Fruit fly (Drosophila melanogaster): ENCODE results near the gene Setx.

The Setx gene

DNA sequence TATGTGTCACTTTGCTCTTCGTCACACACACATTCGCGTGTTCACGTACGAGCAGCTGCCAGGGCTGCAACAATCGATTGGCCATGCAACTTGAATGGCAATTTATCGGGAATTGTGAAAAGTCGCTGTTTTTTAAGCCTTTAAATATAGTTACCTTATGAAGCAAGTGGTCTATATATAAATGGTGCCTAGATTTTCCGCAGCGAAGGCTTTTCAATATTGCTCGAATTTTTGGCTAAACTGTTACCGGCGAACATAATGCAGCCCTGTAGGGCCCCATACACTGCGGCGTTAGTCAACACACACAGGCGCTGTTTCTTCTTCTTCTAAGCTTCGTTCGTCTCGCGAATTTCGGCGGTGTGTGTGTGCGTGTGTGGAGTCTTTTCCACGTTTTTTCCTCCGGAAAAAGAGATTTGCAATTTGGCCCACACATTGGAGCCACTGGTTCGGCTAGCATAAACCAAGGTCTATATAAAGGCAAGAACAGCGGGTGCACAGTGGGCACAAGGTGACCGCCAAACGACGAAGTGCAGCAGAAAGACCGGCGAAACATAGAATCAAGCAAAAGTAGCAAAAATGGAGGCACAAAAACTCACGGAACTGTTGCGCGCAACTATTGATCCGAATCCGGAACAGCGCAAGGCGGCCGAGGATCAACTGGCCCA lies 21.3 kb downstream of the Setx start, which contains the start of the genes Arp3 and msk (continued):
- TF ChIP-seq dsf (GFP tag; optimal IDR thresholded peaks at IDR 0.05; ENCODE audit: borderline replicate concordance) (no peak), rgr (GFP tag; optimal IDR thresholded peaks at IDR 0.05) (peak; percentile 84), fru (GFP tag; optimal IDR thresholded peaks at IDR 0.05) (no peak), Myc (optimal IDR thresholded peaks at IDR 0.05) (peak; percentile 38), dmrt93B (GFP tag; optimal IDR thresholded peaks at IDR 0.05) (no peak), pan (optimal IDR thresholded peaks at IDR 0.05) (no peak), CG32264 (GFP tag; optimal IDR thresholded peaks at IDR 0.05) (no peak), Rel (GFP tag; optimal IDR thresholded peaks at IDR 0.05) (no peak), Rel (tag; optimal IDR thresholded peaks at IDR 0.05) (peak; percentile 64)

DNA sequence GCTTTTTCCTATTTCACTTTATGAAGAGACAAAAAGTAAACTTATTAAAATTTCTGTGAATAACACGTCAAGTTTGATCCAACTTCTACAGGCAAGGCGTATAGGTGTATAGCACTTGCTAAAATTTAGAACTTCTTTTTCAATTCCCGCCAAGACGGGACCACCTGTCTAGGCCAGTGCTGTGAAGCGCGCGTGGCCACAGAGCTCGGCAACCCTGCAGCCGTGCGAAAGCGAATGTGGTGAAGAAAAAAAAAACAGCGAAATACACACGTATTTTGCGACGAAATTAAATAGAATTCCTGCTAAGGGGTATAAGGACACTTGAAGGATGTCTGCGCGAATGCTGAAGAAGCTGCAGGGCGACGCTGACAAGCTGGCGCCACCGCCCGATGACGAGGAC lies 27.1 kb downstream of the Setx start, which contains the start of gene Nulp1:
Nulp1 (plus strand) TSS at position 198 of the 400 bp plus-strand sequence.
- TF ChIP-seq Dif (GFP tag; optimal IDR thresholded peaks at IDR 0.05; ENCODE audit: partially characterized antibody) (peak; percentile 31), ey (GFP tag; optimal IDR thresholded peaks at IDR 0.05) (peak; percentile 10), Myc (optimal IDR thresholded peaks at IDR 0.05) (peak; percentile 7), rgr (GFP tag; optimal IDR thresholded peaks at IDR 0.05) (peak; percentile 63), lola (GFP tag; optimal IDR thresholded peaks at IDR 0.05) (no peak), foxo (GFP tag; optimal IDR thresholded peaks at IDR 0.05) (peak in 1 of 2 experiments; percentile 54), psq (GFP tag; optimal IDR thresholded peaks at IDR 0.05) (peak; percentile 71), Hr83 (GFP tag; optimal IDR thresholded peaks at IDR 0.05; ENCODE audit: poor library complexity, severe bottlenecking) (peak; percentile 82), jim (GFP tag; optimal IDR thresholded peaks at IDR 0.05) (peak; percentile 51), woc (GFP tag; optimal IDR thresholded peaks at IDR 0.05) (no peak), pan (optimal IDR thresholded peaks at IDR 0.05) (no peak), Rel (GFP tag; optimal IDR thresholded peaks at IDR 0.05) (no peak), Rel (tag; optimal IDR thresholded peaks at IDR 0.05) (peak; percentile 46), Abd-B (GFP tag; optimal IDR thresholded peaks at IDR 0.05) (no peak), dl (GFP tag; optimal IDR thresholded peaks at IDR 0.05; ENCODE audit: insufficient read depth in 1 of 2, partially characterized antibody in 2 of 2) (no peak)

DNA sequence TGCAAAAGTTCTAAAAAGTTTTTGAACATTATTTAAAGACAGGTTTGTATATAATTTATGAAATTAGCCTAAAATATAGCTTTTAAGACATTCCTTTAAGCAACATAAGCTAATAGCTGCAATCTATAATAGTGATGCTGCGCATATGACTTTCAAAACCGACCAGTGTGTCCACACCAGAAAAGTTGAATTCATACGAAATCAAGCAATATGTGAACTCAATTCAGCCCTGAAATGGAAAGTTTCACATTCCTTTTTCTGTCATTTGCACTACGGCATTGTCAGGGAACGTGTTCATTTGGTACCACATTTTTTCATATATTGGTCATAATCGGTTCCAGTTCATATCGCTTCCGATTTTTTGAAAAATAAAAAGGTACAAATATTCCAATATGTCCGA lies 28.4 kb downstream of the Setx start, which contains the start of gene fan:
fan (plus strand) TSS at position 247 of the 400 bp plus-strand sequence.
- TF ChIP-seq usp (GFP tag; optimal IDR thresholded peaks at IDR 0.05), result no peak
- no peak for TF ChIP-seq Jra (GFP tag; optimal IDR thresholded peaks at IDR 0.05)
- TF ChIP-seq psq (GFP tag; optimal IDR thresholded peaks at IDR 0.05), result no peak
- TF ChIP-seq sage (GFP tag; optimal IDR thresholded peaks at IDR 0.05), result no peak
- TF ChIP-seq dmrt93B (GFP tag; optimal IDR thresholded peaks at IDR 0.05), result no peak
- no peak for TF ChIP-seq br (GFP tag; optimal IDR thresholded peaks at IDR 0.05)
- TF ChIP-seq OdsH (GFP tag; optimal IDR thresholded peaks at IDR 0.05), result no peak
- TF ChIP-seq Hr78 (GFP tag; optimal IDR thresholded peaks at IDR 0.05), result no peak
- no peak for TF ChIP-seq CG32264 (GFP tag; optimal IDR thresholded peaks at IDR 0.05)
- TF ChIP-seq rgr (GFP tag; optimal IDR thresholded peaks at IDR 0.05), result no peak

DNA sequence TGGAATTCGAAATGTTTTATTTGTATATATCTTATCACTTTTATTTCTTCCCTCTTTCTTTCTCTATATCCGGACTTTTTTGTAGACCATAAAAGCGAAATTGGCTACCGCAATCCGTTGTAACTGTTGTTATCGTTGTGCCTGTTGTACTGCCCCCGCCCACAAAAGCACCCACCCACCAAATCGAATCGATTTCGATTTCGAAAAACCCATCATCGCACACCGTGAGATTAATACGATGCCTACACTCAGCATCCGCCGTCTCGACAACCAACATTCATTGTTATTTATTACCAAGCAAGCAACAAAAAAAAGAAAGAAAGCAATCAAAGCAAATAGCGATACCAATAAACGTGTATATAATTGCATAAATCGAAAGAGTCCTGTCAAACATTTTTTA lies 29.1 kb downstream of the Setx start:
- TF ChIP-seq woc (GFP tag; optimal IDR thresholded peaks at IDR 0.05) (no peak), foxo (GFP tag; optimal IDR thresholded peaks at IDR 0.05) (no peak), CrebA (GFP tag; optimal IDR thresholded peaks at IDR 0.05; ENCODE audit: borderline replicate concordance) (no peak), rgr (GFP tag; optimal IDR thresholded peaks at IDR 0.05) (no peak), N (GFP tag; optimal IDR thresholded peaks at IDR 0.05) (no peak), Hnf4 (GFP tag; optimal IDR thresholded peaks at IDR 0.05) (no peak), Sp1 (GFP tag; optimal IDR thresholded peaks at IDR 0.05) (no peak), ey (GFP tag; optimal IDR thresholded peaks at IDR 0.05) (no peak), jim (GFP tag; optimal IDR thresholded peaks at IDR 0.05) (no peak), usp (GFP tag; optimal IDR thresholded peaks at IDR 0.05) (no peak), fru (GFP tag; optimal IDR thresholded peaks at IDR 0.05) (no peak), Hr78 (GFP tag; optimal IDR thresholded peaks at IDR 0.05) (no peak), dl (GFP tag; optimal IDR thresholded peaks at IDR 0.05; ENCODE audit: insufficient read depth in 1 of 2, partially characterized antibody in 2 of 2) (no peak), Hr83 (GFP tag; optimal IDR thresholded peaks at IDR 0.05; ENCODE audit: poor library complexity, severe bottlenecking) (no peak), br (GFP tag; optimal IDR thresholded peaks at IDR 0.05) (no peak), OdsH (GFP tag; optimal IDR thresholded peaks at IDR 0.05) (no peak)

DNA sequence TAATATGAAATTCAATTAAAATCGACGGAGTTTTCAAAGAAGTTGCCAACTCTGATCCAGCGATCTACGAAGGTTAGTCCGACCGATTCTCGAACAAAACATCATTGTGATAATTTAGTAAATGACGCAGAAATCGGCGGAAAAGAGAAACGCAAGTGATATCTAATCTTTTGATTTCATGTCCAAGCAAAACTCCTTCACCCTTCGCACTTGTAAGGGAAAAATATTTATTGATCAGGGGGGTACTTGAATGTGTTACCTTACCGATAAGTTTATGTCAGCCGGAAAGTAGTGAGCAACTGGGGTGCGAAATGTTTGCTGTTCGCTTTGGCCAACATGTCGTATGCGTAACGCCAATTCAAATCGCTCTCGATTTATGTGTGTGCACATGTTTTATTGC lies 40.2 kb downstream of the Setx start:
- no peak for TF ChIP-seq ey (GFP tag; optimal IDR thresholded peaks at IDR 0.05)
- TF ChIP-seq HLH106 (tag; optimal IDR thresholded peaks at IDR 0.05), result no peak
- no peak for TF ChIP-seq Rel (GFP tag; optimal IDR thresholded peaks at IDR 0.05)
- TF ChIP-seq Rel (tag; optimal IDR thresholded peaks at IDR 0.05), result no peak
- TF ChIP-seq dmrt93B (GFP tag; optimal IDR thresholded peaks at IDR 0.05), result no peak
- TF ChIP-seq rgr (GFP tag; optimal IDR thresholded peaks at IDR 0.05), result no peak
- TF ChIP-seq lola (GFP tag; optimal IDR thresholded peaks at IDR 0.05), result no peak
- no peak for TF ChIP-seq fru (GFP tag; optimal IDR thresholded peaks at IDR 0.05)
- no peak for TF ChIP-seq OdsH (GFP tag; optimal IDR thresholded peaks at IDR 0.05)
- no peak for TF ChIP-seq Sp1 (GFP tag; optimal IDR thresholded peaks at IDR 0.05)
- TF ChIP-seq psq (GFP tag; optimal IDR thresholded peaks at IDR 0.05), result no peak
- no peak for TF ChIP-seq jim (GFP tag; optimal IDR thresholded peaks at IDR 0.05)
- TF ChIP-seq Vsx2 (GFP tag; optimal IDR thresholded peaks at IDR 0.05; ENCODE audit: partially characterized antibody), result no peak
- TF ChIP-seq CrebA (GFP tag; optimal IDR thresholded peaks at IDR 0.05; ENCODE audit: borderline replicate concordance), result no peak
- no peak for TF ChIP-seq Abd-B (GFP tag; optimal IDR thresholded peaks at IDR 0.05)
